Worm (Caenorhabditis elegans) whole organism, L4/young adult: ENCODE measurements around the gene unc-86.

Source experiments
- W03F9.2 ChIP-seq: fragments of 150-350 bp; optimal IDR thresholded peaks from 2 replicates; lab custom pipeline; 2014; ENCODE audit warnings: missing biosample characterization, missing genetic modification characterization
- dao-5 ChIP-seq: sonication (generic microtip); optimal IDR thresholded peaks from 2 replicates; lab custom pipeline; 2016; ENCODE audit warnings: missing genotype, missing genetic modification characterization, moderate library complexity, missing compliant biosample characterization
- him-1 ChIP-seq: sonication (generic microtip); optimal IDR thresholded peaks from 2 replicates; lab custom pipeline; 2016; ENCODE audit warnings: missing genotype, missing genetic modification reagents, missing genetic modification characterization, missing compliant biosample characterization

ce11 chrIII:8242809-8243208 is 26.7 kb upstream of the unc-86 start, which contains the start of gene C02F5.12:
- TF ChIP-seq dao-5 (tag; lab: Kevin White, UChicago) (no peak), him-1 (no peak), W03F9.2 (tag; lab: Kevin White, UChicago) (no peak)
